Fruit fly (Drosophila melanogaster): ENCODE measurements around the gene hng3.

hng3 gene

DNA sequence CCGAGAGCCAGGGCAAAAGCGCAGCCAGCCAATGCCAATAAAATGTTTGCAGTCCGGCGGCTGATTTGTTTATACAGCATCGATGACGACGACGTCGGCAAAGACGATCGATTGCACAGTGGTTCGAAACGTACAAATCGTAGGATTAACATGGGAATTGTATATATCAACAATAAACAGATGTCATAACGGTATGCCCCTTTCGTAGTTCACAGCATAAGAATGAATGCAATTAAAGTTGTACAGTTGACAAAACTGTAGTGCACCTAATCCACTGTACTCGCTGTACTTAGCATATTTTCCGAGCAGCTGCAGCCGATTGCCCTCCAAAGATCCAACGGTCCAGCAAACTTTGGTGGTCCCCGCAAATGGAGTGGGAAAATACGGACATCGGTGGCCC lies 16.1 kb upstream of the hng3 start (continued):
- 0 out of 3 replicates have a peak, but pooled peaks have one; percentile 32 for TF ChIP-seq CG34422 (GFP tag; IDR thresholded peaks at IDR 0.05)
- peak; percentile 22 for TF ChIP-seq CG13296 (GFP tag; optimal IDR thresholded peaks at IDR 0.05)
- no peak for TF ChIP-seq CG12155 (GFP tag; optimal IDR thresholded peaks at IDR 0.05)
- TF ChIP-seq HLH4C (GFP tag; IDR thresholded peaks at IDR 0.05; ENCODE audit: partially characterized antibody) = no peak
- TF ChIP-seq CG9876 (GFP tag; optimal IDR thresholded peaks at IDR 0.05) = no peak
- TF ChIP-seq CG13894 (tag; optimal IDR thresholded peaks at IDR 0.05) = no peak
- peak; percentile 50 for TF ChIP-seq Deaf1 (tag; optimal IDR thresholded peaks at IDR 0.05)
- TF ChIP-seq CG5953 (GFP tag; IDR thresholded peaks at IDR 0.05) = peak; percentile 67
- peak; percentile 64 for TF ChIP-seq CG14050 (GFP tag; IDR thresholded peaks at IDR 0.05)
- TF ChIP-seq pnt (GFP tag; optimal IDR thresholded peaks at IDR 0.05) = peak; percentile 48
- TF ChIP-seq Atf3 (GFP tag; optimal IDR thresholded peaks at IDR 0.05) = peak; percentile 30
- no peak for TF ChIP-seq abd-A (tag; optimal IDR thresholded peaks at IDR 0.05)
- TF ChIP-seq Drgx (GFP tag; IDR thresholded peaks at IDR 0.05) = peak; percentile 81
- TF ChIP-seq Pdp1 (GFP tag; optimal IDR thresholded peaks at IDR 0.05) = peak; percentile 45 to 47
- no peak for TF ChIP-seq Opbp (GFP tag; IDR thresholded peaks at IDR 0.05; ENCODE audit: partially characterized antibody)
- TF ChIP-seq CG31224 (GFP tag; IDR thresholded peaks at IDR 0.05) = peak; percentile 39; the same call in 1 of the 2 replicates
- peak; percentile 43 for TF ChIP-seq odd (GFP tag; optimal IDR thresholded peaks at IDR 0.05)
- no peak for TF ChIP-seq dan (GFP tag; IDR thresholded peaks at IDR 0.05)
- TF ChIP-seq CG7745 (tag; optimal IDR thresholded peaks at IDR 0.05) = no peak
- no peak for TF ChIP-seq CG2889 (GFP tag; IDR thresholded peaks at IDR 0.05)
- no peak for TF ChIP-seq CG2120 (GFP tag; optimal IDR thresholded peaks at IDR 0.05)
- no peak for TF ChIP-seq CG34224 (GFP tag; IDR thresholded peaks at IDR 0.05; ENCODE audit: partially characterized antibody)
- peak; percentile 40 for TF ChIP-seq Mad (GFP tag; optimal IDR thresholded peaks at IDR 0.05)
- TF ChIP-seq CG32772 (GFP tag; IDR thresholded peaks at IDR 0.05) = peak; percentile 75
- TF ChIP-seq ranshi (GFP tag; IDR thresholded peaks at IDR 0.05) = peak; percentile 72; the same call in 1 of the 2 replicates
- TF ChIP-seq sqz (GFP tag; optimal IDR thresholded peaks at IDR 0.05) = peak; percentile 49
- TF ChIP-seq danr (GFP tag; IDR thresholded peaks at IDR 0.05) = peak; percentile 59; the same call in 1 of the 2 replicates
- no peak for TF ChIP-seq usp (GFP tag; optimal IDR thresholded peaks at IDR 0.05)
- peak; percentile 38 for TF ChIP-seq Camta (GFP tag; optimal IDR thresholded peaks at IDR 0.05)
- no peak for TF ChIP-seq cg (GFP tag; optimal IDR thresholded peaks at IDR 0.05)
- peak; percentile 63 for TF ChIP-seq Six4 (GFP tag; optimal IDR thresholded peaks at IDR 0.05)
- TF ChIP-seq bsh (GFP tag; optimal IDR thresholded peaks at IDR 0.05) = peak; percentile 61 to 81
- peak; percentile 55; the same call in 1 of the 2 replicates for TF ChIP-seq sim (GFP tag; IDR thresholded peaks at IDR 0.05)
- peak; percentile 85 for TF ChIP-seq chm (GFP tag; IDR thresholded peaks at IDR 0.05)
- TF ChIP-seq CG4424 (GFP tag; optimal IDR thresholded peaks at IDR 0.05) = peak; percentile 51
- TF ChIP-seq Dp (GFP tag; optimal IDR thresholded peaks at IDR 0.05) = no peak
- peak; percentile 19 for TF ChIP-seq fd3F (GFP tag; optimal IDR thresholded peaks at IDR 0.05)
- TF ChIP-seq CG6272 (GFP tag; IDR thresholded peaks at IDR 0.05) = no peak
- no peak for TF ChIP-seq CHES-1-like (GFP tag; optimal IDR thresholded peaks at IDR 0.05)
- TF ChIP-seq CG13424 (tag; optimal IDR thresholded peaks at IDR 0.05) = peak; percentile 61
- no peak for TF ChIP-seq amos (GFP tag; IDR thresholded peaks at IDR 0.05; ENCODE audit: partially characterized antibody)
- peak; percentile 3 for TF ChIP-seq fd64A (GFP tag; optimal IDR thresholded peaks at IDR 0.05)
- TF ChIP-seq fd96Cb (tag; optimal IDR thresholded peaks at IDR 0.05) = peak; percentile 67
- no peak for TF ChIP-seq Poxn (GFP tag; IDR thresholded peaks at IDR 0.05)
- no peak for TF ChIP-seq CG8290 (GFP tag; optimal IDR thresholded peaks at IDR 0.05)
- TF ChIP-seq CG8290 (tag; optimal IDR thresholded peaks at IDR 0.05) = peak in 1 of 2 experiments; percentile 86
- TF ChIP-seq rib (GFP tag; IDR thresholded peaks at IDR 0.05) = no peak
- no peak for TF ChIP-seq bbx (GFP tag; IDR thresholded peaks at IDR 0.05; ENCODE audit: partially characterized antibody)
- TF ChIP-seq CG1602 (GFP tag; optimal IDR thresholded peaks at IDR 0.05) = peak; percentile 31
- TF ChIP-seq CG11695 (GFP tag; IDR thresholded peaks at IDR 0.05) = 0 out of 3 replicates have a peak, but pooled peaks have one; percentile 49
- peak; percentile 74; the same call in 1 of the 2 replicates for TF ChIP-seq Awh (GFP tag; IDR thresholded peaks at IDR 0.05)

Data from whole organism, embryonic.